Worm (Caenorhabditis elegans) whole organism, L1 larva: ENCODE results near the gene rpl-26.

ENCODE experiments used
- elt-3 ChIP-seq, 6 experiments: fragments of 150-350 bp in 1 of 6; sonication (generic microtip); optimal IDR thresholded peaks; 2 replicates each; lab custom pipeline; 2017 to 2018; ENCODE audit warnings: missing biosample characterization in 6 of 6, missing genetic modification characterization in 6 of 6, inconsistent platforms in 1 of 6
- lin-14 ChIP-seq: fragments of 200-800 bp; sonication (Bioruptor generic); optimal IDR thresholded peaks from 2 replicates; lab custom pipeline; 2018; ENCODE audit warnings: mild to moderate bottlenecking, missing genetic modification characterization, moderate library complexity, missing compliant biosample characterization
- mdl-1 ChIP-seq, 2 experiments: fragments of 150-350 bp; optimal IDR thresholded peaks; 2 replicates each; lab custom pipeline; 2014 to 2017; ENCODE audit warnings: missing biosample characterization in 2 of 2, missing genetic modification characterization in 2 of 2, inconsistent platforms in 1 of 2
- nhr-28 ChIP-seq: fragments of 150-350 bp; optimal IDR thresholded peaks from 2 replicates; lab custom pipeline; 2014; ENCODE audit warnings: missing biosample characterization, missing genetic modification characterization
- sox-4 ChIP-seq: sonication (generic microtip); optimal IDR thresholded peaks from 2 replicates; lab custom pipeline; 2016; ENCODE audit warnings: missing genetic modification characterization, missing compliant biosample characterization

DNA sequence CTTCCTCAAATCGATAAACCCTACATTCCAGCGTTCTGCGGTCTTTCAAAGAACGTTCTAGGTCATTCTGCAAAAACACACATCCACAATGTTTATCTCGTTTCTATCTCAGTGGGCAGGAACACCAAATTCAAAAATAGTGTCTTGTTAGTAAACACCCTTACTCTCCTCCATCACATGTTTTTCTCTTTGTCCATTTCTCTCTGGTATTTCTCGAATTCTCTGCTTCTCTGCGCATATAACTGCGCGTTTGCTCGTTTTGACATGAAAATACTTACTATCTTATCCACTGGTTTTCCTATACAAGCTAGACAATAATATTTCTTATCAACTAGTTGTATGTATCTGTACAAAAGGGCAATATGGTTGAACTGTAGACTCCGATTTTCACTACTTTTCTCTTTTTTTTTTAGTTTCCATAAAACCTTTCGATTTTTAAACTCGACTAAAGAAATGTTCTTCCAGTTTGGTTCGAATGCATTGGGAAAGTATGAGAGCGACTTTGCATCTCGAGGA lies 48.1 kb downstream of the rpl-26 start, which contains the start of gene pyr-1:
- TF ChIP-seq elt-3 (tag; optimal IDR thresholded peaks at IDR 0.05; lab: Kevin White, UChicago) (peak in 2 of 6 experiments; percentile 44 to 91), mdl-1 (tag; optimal IDR thresholded peaks at IDR 0.05; lab: Kevin White, UChicago) (no peak), lin-14 (GFP tag; lab: Kevin White, UChicago) (peak; percentile 72), nhr-28 (tag; lab: Kevin White, UChicago) (no peak), sox-4 (tag; lab: Kevin White, UChicago) (no peak)
